Fruit fly (Drosophila melanogaster): Measurements from ENCODE around the gene yip7.
A peak's percentile ranks its signal among the peaks of the same experiment; 100 is the strongest.

yip7 gene

dm6 chr3L:6071454-6072189 lies 36.6 kb downstream of the yip7 start, which contains the start of gene CG6602 (continued):
- TF ChIP-seq H15 (GFP tag; IDR thresholded peaks at IDR 0.05) (peak; percentile 83), sens (GFP tag) (peak; percentile 90), MBD-R2 (GFP tag; IDR thresholded peaks at IDR 0.05) (peak; percentile 43; the same call in 1 of the 2 replicates), ato (GFP tag; IDR thresholded peaks at IDR 0.05; ENCODE audit: partially characterized antibody) (no peak), CG17359 (tag; optimal IDR thresholded peaks at IDR 0.05) (peak; percentile 76), crp (GFP tag; optimal IDR thresholded peaks at IDR 0.05) (peak in 1 of 2 experiments; percentile 13), Atf-2 (GFP tag; optimal IDR thresholded peaks at IDR 0.05) (no peak), Fer1 (GFP tag; optimal IDR thresholded peaks at IDR 0.05) (peak; percentile 84), ro (GFP tag; IDR thresholded peaks at IDR 0.05) (peak; percentile 23; the same call in 1 of the 2 replicates), fd3F (GFP tag; optimal IDR thresholded peaks at IDR 0.05) (peak; percentile 55), CG18011 (GFP tag; optimal IDR thresholded peaks at IDR 0.05) (peak; percentile 45), pita (GFP tag; optimal IDR thresholded peaks at IDR 0.05) (peak; percentile 37), mam (GFP tag; optimal IDR thresholded peaks at IDR 0.05) (peak; percentile 52), CG18764 (GFP tag; optimal IDR thresholded peaks at IDR 0.05) (peak; percentile 71), Poxn (GFP tag; IDR thresholded peaks at IDR 0.05) (no peak), so (GFP tag; IDR thresholded peaks at IDR 0.05) (0 out of 3 replicates have a peak, but pooled peaks have one; percentile 9), CG12236 (GFP tag; optimal IDR thresholded peaks at IDR 0.05) (no peak), CG11695 (GFP tag; IDR thresholded peaks at IDR 0.05) (0 out of 3 replicates have a peak, but pooled peaks have one; percentile 20), Dad (GFP tag; optimal IDR thresholded peaks at IDR 0.05) (peak; percentile 32), HLH3B (GFP tag; IDR thresholded peaks at IDR 0.05) (peak; percentile 79), chn (GFP tag; optimal IDR thresholded peaks at IDR 0.05) (peak; percentile 33), Six4 (GFP tag; optimal IDR thresholded peaks at IDR 0.05) (peak; percentile 26), CG6689 (GFP tag; IDR thresholded peaks at IDR 0.05) (no peak), CG3281 (GFP tag; optimal IDR thresholded peaks at IDR 0.05) (peak; percentile 83), pros (GFP tag; optimal IDR thresholded peaks at IDR 0.05) (no peak), CG7745 (tag; optimal IDR thresholded peaks at IDR 0.05) (no peak), otp (GFP tag; IDR thresholded peaks at IDR 0.05) (peak; percentile 76), CG4820 (GFP tag; optimal IDR thresholded peaks at IDR 0.05) (peak; percentile 60), ara (GFP tag; IDR thresholded peaks at IDR 0.05) (no peak), ken (GFP tag; IDR thresholded peaks at IDR 0.05) (peak; percentile 84), TFAM (GFP tag; optimal IDR thresholded peaks at IDR 0.05) (peak; percentile 14), E2f2 (GFP tag; IDR thresholded peaks at IDR 0.05) (peak; percentile 47), tup (GFP tag; optimal IDR thresholded peaks at IDR 0.05) (no peak), Nf-YC (tag; optimal IDR thresholded peaks at IDR 0.05) (no peak), CG10431 (GFP tag; optimal IDR thresholded peaks at IDR 0.05) (no peak), Sox102F (GFP tag; optimal IDR thresholded peaks at IDR 0.05) (peak; percentile 0), CG8089 (GFP tag; optimal IDR thresholded peaks at IDR 0.05) (peak; percentile 55), CG42726 (GFP tag; IDR thresholded peaks at IDR 0.05; ENCODE audit: partially characterized antibody) (peak; percentile 7; the same call in 1 of the 2 replicates), gce (GFP tag; IDR thresholded peaks at IDR 0.05) (peak; percentile 50; the same call in 1 of the 3 replicates), fd64A (GFP tag; optimal IDR thresholded peaks at IDR 0.05) (no peak), CG8924 (tag; optimal IDR thresholded peaks at IDR 0.05) (no peak), pho (GFP tag; optimal IDR thresholded peaks at IDR 0.05) (no peak), repo (GFP tag; optimal IDR thresholded peaks at IDR 0.05) (peak; percentile 42), CG12071 (GFP tag; optimal IDR thresholded peaks at IDR 0.05) (peak; percentile 62), CrebB (tag; optimal IDR thresholded peaks at IDR 0.05) (peak; percentile 5), klu (GFP tag; IDR thresholded peaks at IDR 0.05) (0 out of 2 replicates have a peak, but pooled peaks have one; percentile 32), CG31365 (tag; optimal IDR thresholded peaks at IDR 0.05) (peak; percentile 61), CkIIα-i1 (GFP tag; IDR thresholded peaks at IDR 0.05) (peak; percentile 4; the same call in 1 of the 2 replicates), CG3726 (GFP tag; IDR thresholded peaks at IDR 0.05) (peak; percentile 25; the same call in 1 of the 3 replicates)
